Worm (Caenorhabditis elegans): Measurements from ENCODE around the gene pqn-29.

The pqn-29 gene

DNA sequence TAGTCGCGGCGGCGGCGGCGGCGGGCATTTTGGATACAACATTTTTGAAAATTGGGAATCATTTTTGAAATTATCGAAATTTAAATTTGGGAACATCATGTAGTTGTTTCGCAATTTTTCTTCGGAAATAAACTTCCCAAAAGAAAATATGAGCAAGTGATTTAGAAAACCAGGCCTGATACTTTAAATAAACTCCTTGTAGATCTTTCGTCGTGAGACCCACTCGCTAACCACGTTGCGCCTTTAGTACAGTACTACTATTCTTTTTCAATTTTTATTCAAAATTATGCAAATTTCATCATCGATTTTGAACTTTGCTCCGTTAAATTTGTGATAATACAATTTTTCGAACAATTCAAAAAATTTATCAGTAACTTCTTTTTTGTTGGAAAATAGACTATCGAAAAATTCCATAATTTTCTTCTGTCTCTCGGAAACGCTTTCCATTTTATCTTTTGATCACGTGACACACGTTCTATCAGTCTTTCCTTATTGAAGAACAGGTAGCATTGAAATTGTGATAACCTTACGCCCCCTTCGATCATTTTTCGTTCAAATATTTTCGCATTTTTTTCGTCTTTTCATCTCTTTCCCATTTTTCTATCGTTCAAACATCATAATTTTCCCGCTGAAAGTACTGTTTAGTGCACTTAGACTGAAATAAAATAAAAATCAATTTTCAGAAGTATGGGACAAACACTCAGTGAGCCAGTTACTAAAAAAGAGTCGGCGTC lies 3.8 kb upstream of the pqn-29 start, which contains the start of gene ppm-2 (continued):
- TF ChIP-seq gei-17 (GFP tag; optimal IDR thresholded peaks at IDR 0.05) (no peak), C06A6.2 (GFP tag; conservative IDR thresholded peaks at IDR 0.05) (no peak), F55B11.4 (tag; optimal IDR thresholded peaks at IDR 0.05; ENCODE audit: borderline replicate concordance, insufficient read depth) (no peak), lin-40 (tag; optimal IDR thresholded peaks at IDR 0.05) (no peak), bed-1 (GFP tag; IDR thresholded peaks at IDR 0.05) (no peak), snpc-1.3 (tag; optimal IDR thresholded peaks at IDR 0.05; ENCODE audit: insufficient read depth) (peak; percentile 21), hmg-20 (GFP tag; IDR thresholded peaks at IDR 0.05) (no peak), K11D2.4 (GFP tag; IDR thresholded peaks at IDR 0.05) (no peak), lsy-27 (tag; optimal IDR thresholded peaks at IDR 0.05; ENCODE audit: borderline replicate concordance, insufficient read depth) (no peak), Y95B8A.8 (GFP tag; IDR thresholded peaks at IDR 0.05) (no peak), nhr-27 (tag; optimal IDR thresholded peaks at IDR 0.05) (no peak), Y53F4B.3 (GFP tag; IDR thresholded peaks at IDR 0.05) (0 out of 2 replicates have a peak, but pooled peaks have one; percentile 10), B0019.2 (GFP tag; conservative IDR thresholded peaks at IDR 0.05) (no peak), F22D6.2 (tag; optimal IDR thresholded peaks at IDR 0.05) (no peak), F39B2.1 (GFP tag; IDR thresholded peaks at IDR 0.05) (no peak), madf-8 (GFP tag; conservative IDR thresholded peaks at IDR 0.05) (peak; percentile 100), athp-1 (tag; optimal IDR thresholded peaks at IDR 0.05) (no peak), fkh-3 (tag; optimal IDR thresholded peaks at IDR 0.05) (no peak), ccch-3 (GFP tag; optimal IDR thresholded peaks at IDR 0.05) (no peak), B0261.1 (tag; optimal IDR thresholded peaks at IDR 0.05) (no peak), egl-44 (GFP tag; IDR thresholded peaks at IDR 0.05) (no peak), tlf-1 (GFP tag; optimal IDR thresholded peaks at IDR 0.05) (no peak), mel-28 (tag; optimal IDR thresholded peaks at IDR 0.05; ENCODE audit: borderline replicate concordance) (no peak), nhr-90 (tag; optimal IDR thresholded peaks at IDR 0.05) (no peak), ceh-40 (GFP tag; IDR thresholded peaks at IDR 0.05) (no peak), aptf-3 (GFP tag; IDR thresholded peaks at IDR 0.05) (no peak), repo-1 (tag; optimal IDR thresholded peaks at IDR 0.05) (no peak), hlh-26 (GFP tag; conservative IDR thresholded peaks at IDR 0.05) (no peak), ceh-100 (GFP tag; IDR thresholded peaks at IDR 0.05) (no peak), F52B5.7 (tag; optimal IDR thresholded peaks at IDR 0.05) (no peak), chd-7 (tag; optimal IDR thresholded peaks at IDR 0.05) (no peak), F57C9.4 (tag; optimal IDR thresholded peaks at IDR 0.05) (no peak), D2030.7 (GFP tag; IDR thresholded peaks at IDR 0.05) (peak; percentile 76), atf-7 (tag; optimal IDR thresholded peaks at IDR 0.05) (peak; percentile 20), him-1 (tag; optimal IDR thresholded peaks at IDR 0.05) (peak; percentile 54), nfya-2 (GFP tag; IDR thresholded peaks at IDR 0.05) (no peak), ztf-18 (tag; optimal IDR thresholded peaks at IDR 0.05) (no peak), hmg-1.2 (GFP tag; IDR thresholded peaks at IDR 0.05) (peak; percentile 17; the same call in 1 of the 2 replicates), ztf-6 (GFP tag; IDR thresholded peaks at IDR 0.05) (no peak), ets-4 (GFP tag; optimal IDR thresholded peaks at IDR 0.05) (no peak), lsl-1 (GFP tag; optimal IDR thresholded peaks at IDR 0.05) (peak; percentile 99), nfyb-1 (GFP tag; IDR thresholded peaks at IDR 0.05) (no peak), mes-4 (tag; optimal IDR thresholded peaks at IDR 0.05) (no peak), F57A8.1 (GFP tag; optimal IDR thresholded peaks at IDR 0.05) (no peak), ztf-26 (tag; optimal IDR thresholded peaks at IDR 0.05) (no peak), madf-3 (GFP tag; IDR thresholded peaks at IDR 0.05) (0 out of 2 replicates have a peak, but pooled peaks have one; percentile 2), lag-1 (GFP tag; IDR thresholded peaks at IDR 0.05) (no peak), egl-18 (GFP tag; IDR thresholded peaks at IDR 0.05) (no peak)

Data from whole organism, young adult.